Worm (Caenorhabditis elegans) whole organism, midembryonic: ENCODE data around the gene lmp-2.

ENCODE experiments used
- T22C8.4 ChIP-seq: fragments of 200-800 bp; sonication (Bioruptor generic); IDR thresholded peaks from 2 replicates; pipeline ENCODE4 v1.3.6; 2022; ENCODE audit warnings: missing genetic modification characterization, missing compliant biosample characterization
- cog-1 ChIP-seq: sonication (generic microtip); optimal IDR thresholded peaks from 2 replicates; lab custom pipeline; 2016; ENCODE audit warnings: missing genetic modification characterization, missing compliant biosample characterization
- flt-1 ChIP-seq: fragments of 200-800 bp; sonication (Bioruptor generic); IDR thresholded peaks from 2 replicates; pipeline ENCODE4 v1.3.6; 2022; ENCODE audit warnings: missing genetic modification characterization, missing compliant biosample characterization
- klf-2 ChIP-seq: fragments of 200-800 bp; sonication (Bioruptor generic); conservative IDR thresholded peaks from 2 replicates; pipeline ENCODE4 v1.3.6; 2022; ENCODE audit warnings: missing genetic modification reagents, missing genetic modification characterization, missing compliant biosample characterization
- med-1 ChIP-seq: sonication (generic microtip); optimal IDR thresholded peaks from 2 replicates; lab custom pipeline; 2017; ENCODE audit warnings: missing genetic modification characterization, mild to moderate bottlenecking, missing compliant biosample characterization, antibody characterized with exemption, missing genetic modification reagents; ENCODE audit not compliant: insufficient read depth
- ref-1 ChIP-seq: fragments of 200-800 bp; sonication (Bioruptor generic); conservative IDR thresholded peaks from 2 replicates; pipeline ENCODE4 v1.3.6; 2022; ENCODE audit warnings: missing genetic modification reagents, missing genetic modification characterization, missing compliant biosample characterization
- tab-1 ChIP-seq: fragments of 200-800 bp; sonication (Bioruptor generic); IDR thresholded peaks from 2 replicates; pipeline ENCODE4 v1.3.6; 2022; ENCODE audit warnings: missing genetic modification characterization, missing compliant biosample characterization
- ztf-23 ChIP-seq: fragments of 200-800 bp; sonication (Bioruptor generic); IDR thresholded peaks from 2 replicates; pipeline ENCODE4 v1.3.6; 2022; ENCODE audit warnings: missing genetic modification reagents, missing genetic modification characterization, missing compliant biosample characterization
- ztf-29 ChIP-seq: fragments of 200-800 bp; sonication (Bioruptor generic); IDR thresholded peaks from 2 replicates; pipeline ENCODE4 v1.3.6; 2022; ENCODE audit warnings: missing genetic modification reagents, missing genetic modification characterization, missing compliant biosample characterization

lmp-2 gene

ce11 chrX:1094332-1094731 lies 31.1 kb upstream of the lmp-2 start:
- TF ChIP-seq tab-1 (no peak), T22C8.4 (GFP tag; lab: Robert Waterston, UW) (no peak), ref-1 (GFP tag; lab: Robert Waterston, UW) (no peak), ztf-29 (no peak)

ce11 chrX:1096808-1097207 lies 28.6 kb upstream of the lmp-2 start, which contains the start of the genes pigx-1 and rme-6:
pigx-1 (minus strand) TSS chrX:1097013.
rme-6 (plus strand) TSS chrX:1097152.
- TF ChIP-seq ref-1 (GFP tag; lab: Robert Waterston, UW) (no peak), tab-1 (no peak), ztf-23 (GFP tag; lab: Robert Waterston, UW) (no peak), cog-1 (tag; lab: Kevin White, UChicago) (no peak), flt-1 (GFP tag; lab: Robert Waterston, UW) (no peak), med-1 (GFP tag; lab: Kevin White, UChicago) (no peak), T22C8.4 (GFP tag; lab: Robert Waterston, UW) (no peak), klf-2 (GFP tag; lab: Robert Waterston, UW) (no peak)

DNA sequence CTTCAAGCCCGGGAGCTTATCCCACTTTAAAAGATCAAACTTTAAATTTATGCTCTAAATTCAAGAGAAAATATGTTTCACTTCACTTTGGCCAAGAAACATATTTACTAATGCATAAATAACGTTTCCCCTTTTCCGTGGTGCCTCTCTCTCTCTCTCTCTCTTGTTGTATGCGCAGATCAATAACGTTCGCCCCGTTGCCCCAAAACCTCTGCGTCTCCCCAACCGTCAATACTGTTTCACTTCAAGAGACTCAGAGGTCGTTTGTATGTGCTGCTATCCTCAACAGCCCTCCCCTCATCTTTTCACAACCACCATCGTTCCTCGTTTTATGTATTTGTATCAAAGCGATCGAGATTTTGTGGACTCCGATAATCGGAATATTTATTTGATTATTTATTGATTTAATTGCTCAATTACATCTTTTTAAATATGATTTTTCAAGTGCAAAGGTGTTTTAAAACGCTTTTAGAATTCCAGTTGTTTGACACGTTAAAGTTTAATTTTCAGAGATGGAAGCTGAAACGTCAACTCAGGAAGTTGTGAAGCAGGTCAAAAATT lies 21.6 kb upstream of the lmp-2 start, which contains the start of gene ife-4:
Gene ife-4, plus strand, starts transcription at position 511 of the 561 bp plus-strand sequence.
- TF ChIP-seq cog-1 (tag; lab: Kevin White, UChicago) = peak; percentile 54
- no peak for TF ChIP-seq med-1 (GFP tag; lab: Kevin White, UChicago)
- TF ChIP-seq ref-1 (GFP tag; lab: Robert Waterston, UW) = no peak
- TF ChIP-seq klf-2 (GFP tag; lab: Robert Waterston, UW) = no peak
- TF ChIP-seq tab-1 = no peak
- no peak for TF ChIP-seq ztf-29
- peak; percentile 76 for TF ChIP-seq T22C8.4 (GFP tag; lab: Robert Waterston, UW)
- TF ChIP-seq ztf-23 (GFP tag; lab: Robert Waterston, UW) = 0 out of 2 replicates have a peak, but pooled peaks have one; percentile 38
- peak; percentile 67; the same call in 1 of the 2 replicates for TF ChIP-seq flt-1 (GFP tag; lab: Robert Waterston, UW)

DNA sequence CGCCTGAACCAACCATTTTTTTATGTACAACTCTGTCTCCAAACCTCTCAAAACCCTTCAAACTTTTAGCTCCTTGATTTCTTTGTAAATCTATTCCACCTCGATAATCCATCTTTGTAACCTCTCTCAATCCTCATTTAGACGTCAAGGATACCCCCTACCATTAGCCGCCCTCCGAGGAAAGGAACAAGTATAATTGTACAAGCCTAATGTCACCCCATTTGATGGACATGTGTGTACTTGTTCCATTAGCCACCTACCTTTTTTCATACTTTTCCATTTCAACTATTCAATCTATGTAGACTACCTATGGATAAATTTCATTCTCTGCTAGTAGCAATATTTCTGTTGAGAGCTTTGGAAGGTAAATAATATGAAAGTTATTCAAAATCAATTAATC lies 17.7 kb upstream of the lmp-2 start, which contains the start of gene C05D9.4:
Gene C05D9.4, plus strand, starts transcription at position 301 of the 400 bp plus-strand sequence.
- TF ChIP-seq flt-1 (GFP tag; lab: Robert Waterston, UW) (no peak), cog-1 (tag; lab: Kevin White, UChicago) (no peak), ref-1 (GFP tag; lab: Robert Waterston, UW) (no peak), tab-1 (no peak), klf-2 (GFP tag; lab: Robert Waterston, UW) (no peak), ztf-29 (no peak), med-1 (GFP tag; lab: Kevin White, UChicago) (no peak), ztf-23 (GFP tag; lab: Robert Waterston, UW) (no peak), T22C8.4 (GFP tag; lab: Robert Waterston, UW) (no peak)

DNA sequence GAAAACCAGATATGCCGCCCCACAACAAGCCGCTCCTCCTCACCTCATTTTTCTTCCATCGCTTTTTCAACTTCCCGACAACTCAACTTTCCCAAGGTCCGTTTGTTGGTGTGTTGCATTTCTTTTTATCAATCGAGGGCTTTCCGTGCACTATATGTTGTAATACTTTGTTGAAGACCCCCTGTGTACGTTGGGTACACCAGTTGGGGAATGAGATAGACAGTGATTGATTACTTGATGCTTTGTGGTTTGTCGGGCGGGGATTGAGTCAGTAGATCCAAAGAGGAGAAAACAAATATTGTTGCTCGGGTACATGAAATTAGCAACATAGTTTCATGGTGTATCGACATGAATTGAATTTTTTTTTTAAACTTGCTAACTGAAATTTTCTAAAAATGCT lies 16.5 kb upstream of the lmp-2 start:
- TF ChIP-seq flt-1 (GFP tag; lab: Robert Waterston, UW) = no peak
- no peak for TF ChIP-seq klf-2 (GFP tag; lab: Robert Waterston, UW)
- no peak for TF ChIP-seq cog-1 (tag; lab: Kevin White, UChicago)
- no peak for TF ChIP-seq ztf-29
- TF ChIP-seq med-1 (GFP tag; lab: Kevin White, UChicago) = no peak
- TF ChIP-seq ref-1 (GFP tag; lab: Robert Waterston, UW) = no peak
- TF ChIP-seq T22C8.4 (GFP tag; lab: Robert Waterston, UW) = no peak
- no peak for TF ChIP-seq ztf-23 (GFP tag; lab: Robert Waterston, UW)
- TF ChIP-seq tab-1 = no peak

ce11 chrX:1110723-1111122 lies 14.7 kb upstream of the lmp-2 start:
- TF ChIP-seq klf-2 (GFP tag; lab: Robert Waterston, UW) (no peak), ztf-29 (no peak), flt-1 (GFP tag; lab: Robert Waterston, UW) (no peak), T22C8.4 (GFP tag; lab: Robert Waterston, UW) (no peak), ztf-23 (GFP tag; lab: Robert Waterston, UW) (no peak), tab-1 (no peak), ref-1 (GFP tag; lab: Robert Waterston, UW) (no peak), med-1 (GFP tag; lab: Kevin White, UChicago) (no peak), cog-1 (tag; lab: Kevin White, UChicago) (no peak)

ce11 chrX:1111603-1112002 lies 13.8 kb upstream of the lmp-2 start, which contains the start of gene C05D9.3:
C05D9.3 (plus strand) TSS chrX:1111903.
- no peak for TF ChIP-seq T22C8.4 (GFP tag; lab: Robert Waterston, UW)
- TF ChIP-seq tab-1 = no peak
- no peak for TF ChIP-seq cog-1 (tag; lab: Kevin White, UChicago)
- TF ChIP-seq ztf-29 = no peak
- no peak for TF ChIP-seq klf-2 (GFP tag; lab: Robert Waterston, UW)
- no peak for TF ChIP-seq ztf-23 (GFP tag; lab: Robert Waterston, UW)
- TF ChIP-seq flt-1 (GFP tag; lab: Robert Waterston, UW) = no peak
- TF ChIP-seq med-1 (GFP tag; lab: Kevin White, UChicago) = no peak
- no peak for TF ChIP-seq ref-1 (GFP tag; lab: Robert Waterston, UW)

DNA sequence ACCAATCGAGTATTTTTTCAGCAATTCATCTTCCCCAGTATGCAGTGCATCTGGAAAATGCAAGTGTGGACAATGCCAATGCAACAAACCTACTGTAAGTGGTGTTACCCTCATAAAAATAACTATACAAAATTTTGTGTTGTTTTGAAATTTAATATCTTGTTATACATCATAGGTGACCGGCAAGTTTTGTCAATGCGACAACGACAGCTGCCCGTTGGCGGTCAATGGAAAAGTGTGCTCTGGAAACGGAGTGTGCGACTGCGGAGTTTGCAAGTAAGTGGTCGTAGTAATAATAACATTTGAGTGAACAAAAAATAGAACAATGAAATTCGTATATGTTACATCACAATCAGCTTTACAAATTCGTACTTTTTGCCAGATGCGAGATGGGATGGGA lies 10.2 kb upstream of the lmp-2 start:
- TF ChIP-seq flt-1 (GFP tag; lab: Robert Waterston, UW) (no peak), tab-1 (no peak), T22C8.4 (GFP tag; lab: Robert Waterston, UW) (no peak), ref-1 (GFP tag; lab: Robert Waterston, UW) (no peak), ztf-29 (no peak), ztf-23 (GFP tag; lab: Robert Waterston, UW) (no peak), cog-1 (tag; lab: Kevin White, UChicago) (no peak), med-1 (GFP tag; lab: Kevin White, UChicago) (no peak), klf-2 (GFP tag; lab: Robert Waterston, UW) (no peak)

- TF ChIP-seq ztf-23 (GFP tag; lab: Robert Waterston, UW) = no peak
- no peak for TF ChIP-seq T22C8.4 (GFP tag; lab: Robert Waterston, UW)
- TF ChIP-seq med-1 (GFP tag; lab: Kevin White, UChicago) = no peak
- TF ChIP-seq cog-1 (tag; lab: Kevin White, UChicago) = no peak
- TF ChIP-seq tab-1 = no peak
Observed at ce11 chrX:1117252-1117651, 8.2 kb upstream of the lmp-2 start.
